Worm (Caenorhabditis elegans) whole organism, mixed stage, embryonic: ENCODE measurements around the gene srh-39.

Source experiments
- blmp-1 ChIP-seq: fragments of 150-350 bp; optimal IDR thresholded peaks from 2 replicates; lab custom pipeline; 2014; ENCODE audit warnings: missing biosample characterization, missing genetic modification characterization
- mep-1 ChIP-seq: fragments of 150-350 bp; optimal IDR thresholded peaks from 2 replicates; lab custom pipeline; 2017; ENCODE audit warnings: missing biosample characterization, missing genetic modification reagents, missing genetic modification characterization, inconsistent platforms
- nhr-2 ChIP-seq: fragments of 150-350 bp; optimal IDR thresholded peaks from 2 replicates; lab custom pipeline; 2014; ENCODE audit warnings: missing biosample characterization, missing genetic modification characterization
- nhr-28 ChIP-seq: fragments of 150-350 bp; optimal IDR thresholded peaks from 2 replicates; lab custom pipeline; 2014; ENCODE audit warnings: missing biosample characterization, missing genetic modification characterization
- snpc-4 ChIP-seq: fragments of 150-350 bp; optimal IDR thresholded peaks from 2 replicates; lab custom pipeline; 2014; ENCODE audit warnings: missing biosample characterization, missing genetic modification characterization
- unc-62 ChIP-seq: fragments of 150-350 bp; optimal IDR thresholded peaks from 2 replicates; lab custom pipeline; 2014; ENCODE audit warnings: missing biosample characterization, missing genetic modification reagents, missing genetic modification characterization

DNA sequence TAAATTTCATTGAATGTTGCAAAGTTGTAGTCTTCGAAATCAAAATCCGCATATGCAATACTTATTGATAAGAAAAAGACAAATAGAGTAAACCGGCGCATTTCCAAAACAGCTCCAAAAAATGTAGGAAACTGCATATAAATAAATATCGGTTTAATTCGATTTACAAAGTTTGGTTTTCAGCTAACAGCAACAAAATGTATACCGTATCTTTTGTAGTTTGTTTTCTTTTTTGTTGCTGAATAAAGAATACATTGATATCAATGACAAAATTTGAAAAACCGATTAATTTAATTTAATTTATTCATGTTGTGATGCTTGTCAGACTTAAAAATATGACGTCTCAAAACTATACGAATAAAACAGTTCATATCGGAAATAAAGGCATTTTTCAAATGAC lies 3.9 kb downstream of the srh-39 start, which contains the start of gene B0228.8:
- no peak for TF ChIP-seq nhr-2 (tag; lab: Kevin White, UChicago)
- no peak for TF ChIP-seq blmp-1 (tag; lab: Kevin White, UChicago)
- TF ChIP-seq mep-1 (tag; lab: Kevin White, UChicago) = no peak
- no peak for TF ChIP-seq nhr-28
- TF ChIP-seq snpc-4 (tag; lab: Kevin White, UChicago) = no peak
- TF ChIP-seq unc-62 (GFP tag; lab: Kevin White, UChicago) = no peak
